Fruit fly (Drosophila melanogaster): ENCODE measurements around the gene CG33772.
"Not testable (repeated sequence)": the region's sequence is repeated elsewhere in the genome, so short reads cannot be mapped to it uniquely, and the experiment has no call there.

CG33772 gene

DNA sequence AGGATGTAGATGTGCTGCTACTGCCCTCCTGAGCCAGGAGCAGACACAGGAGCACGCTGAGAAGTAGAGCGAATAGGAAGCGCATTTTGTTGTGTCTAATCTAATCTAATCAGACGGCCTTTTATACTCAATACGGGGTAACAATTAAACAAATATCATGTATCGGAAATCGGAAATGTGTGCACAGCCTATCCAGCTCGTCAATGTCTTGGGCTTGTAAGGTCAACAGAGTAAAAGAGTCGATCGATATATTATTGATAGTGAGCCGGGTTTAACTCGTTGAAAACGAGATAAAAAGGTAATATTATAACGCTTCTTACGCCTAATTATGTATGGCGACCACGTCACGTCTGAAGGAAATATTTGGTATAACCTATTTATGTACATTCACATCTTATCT, 40.1 kb upstream of the CG33772 start, which contains the start of gene CG14454:
Gene CG14454, minus strand, starts transcription at position 101 of the 400 bp plus-strand sequence.
- TF ChIP-seq CG1621 (tag; optimal IDR thresholded peaks at IDR 0.05); Blimp-1 (GFP tag; optimal IDR thresholded peaks at IDR 0.05); acj6 (GFP tag; optimal IDR thresholded peaks at IDR 0.05): not testable (repeated sequence)

DNA sequence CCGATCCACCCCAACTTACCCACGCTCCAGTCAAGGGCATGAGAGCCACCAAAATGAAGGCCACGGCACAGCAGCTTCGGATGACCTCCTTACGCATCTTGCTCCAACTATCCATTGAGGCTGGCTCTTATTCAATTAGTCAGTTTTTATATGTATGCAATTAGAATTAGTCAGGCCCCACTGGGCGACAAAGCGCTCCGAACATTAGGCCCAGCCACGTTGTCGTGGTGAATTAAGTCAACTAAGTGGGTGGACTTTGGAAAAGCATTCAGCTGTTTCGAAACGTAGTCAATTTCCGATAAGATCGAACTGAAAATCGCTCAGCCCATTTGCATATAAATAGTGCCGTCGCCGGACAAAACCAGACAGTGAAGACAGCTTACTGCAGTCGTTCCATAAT, 34.7 kb upstream of the CG33772 start, which contains the start of the genes CG14455 and CG14456:
Gene CG14455, minus strand, starts transcription at position 101 of the 400 bp plus-strand sequence.
Gene CG14456, plus strand, starts transcription at position 236 of the 400 bp plus-strand sequence.
- no peak for TF ChIP-seq CG11294 (GFP tag; IDR thresholded peaks at IDR 0.05)
- no peak for TF ChIP-seq CG15336 (GFP tag; IDR thresholded peaks at IDR 0.05)
- TF ChIP-seq fkh (GFP tag; optimal IDR thresholded peaks at IDR 0.05): no peak
- no peak for TF ChIP-seq salr (GFP tag; optimal IDR thresholded peaks at IDR 0.05)

DNA sequence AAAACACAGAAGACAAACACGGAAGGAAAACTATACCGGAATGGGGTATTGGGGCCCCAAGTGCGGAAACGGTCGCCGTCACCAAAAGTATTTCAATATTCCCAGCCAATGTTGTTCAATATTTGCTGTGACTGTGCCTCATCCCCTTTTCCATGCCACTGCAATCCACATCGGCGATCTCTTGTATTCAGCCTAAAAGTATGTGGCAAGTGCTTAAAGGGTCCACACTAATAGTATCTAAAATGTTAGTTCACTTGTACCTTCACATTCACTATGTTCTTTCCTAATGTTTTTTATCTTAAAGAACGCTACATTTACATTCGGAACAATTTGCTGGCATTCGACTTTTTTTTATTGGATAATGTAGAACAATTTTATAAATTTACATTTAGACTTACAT, 28.6 kb upstream of the CG33772 start:
- TF ChIP-seq OdsH (GFP tag; optimal IDR thresholded peaks at IDR 0.05) (no peak), Eip93F (GFP tag; optimal IDR thresholded peaks at IDR 0.05) (no peak), CG3032 (tag; optimal IDR thresholded peaks at IDR 0.05) (peak; percentile 61)

- TF ChIP-seq Gug (GFP tag; IDR thresholded peaks at IDR 0.05) (no peak), fkh (GFP tag; optimal IDR thresholded peaks at IDR 0.05) (peak; percentile 55)
These were observed 19.5 kb upstream of the CG33772 start for dm6 chr3L:22671699-22672276.

dm6 chr3L:22670174-22670573, 17.8 kb upstream of the CG33772 start:
- TF ChIP-seq CG32006 (GFP tag; optimal IDR thresholded peaks at IDR 0.05) (no peak), Eip75B (GFP tag; optimal IDR thresholded peaks at IDR 0.05) (no peak), eg (GFP tag; IDR thresholded peaks at IDR 0.05) (no peak), Smox (GFP tag; optimal IDR thresholded peaks at IDR 0.05) (no peak), CG4318 (GFP tag; optimal IDR thresholded peaks at IDR 0.05) (no peak), CG8632 (GFP tag; optimal IDR thresholded peaks at IDR 0.05) (no peak), Eip78C (GFP tag) (no peak)

DNA sequence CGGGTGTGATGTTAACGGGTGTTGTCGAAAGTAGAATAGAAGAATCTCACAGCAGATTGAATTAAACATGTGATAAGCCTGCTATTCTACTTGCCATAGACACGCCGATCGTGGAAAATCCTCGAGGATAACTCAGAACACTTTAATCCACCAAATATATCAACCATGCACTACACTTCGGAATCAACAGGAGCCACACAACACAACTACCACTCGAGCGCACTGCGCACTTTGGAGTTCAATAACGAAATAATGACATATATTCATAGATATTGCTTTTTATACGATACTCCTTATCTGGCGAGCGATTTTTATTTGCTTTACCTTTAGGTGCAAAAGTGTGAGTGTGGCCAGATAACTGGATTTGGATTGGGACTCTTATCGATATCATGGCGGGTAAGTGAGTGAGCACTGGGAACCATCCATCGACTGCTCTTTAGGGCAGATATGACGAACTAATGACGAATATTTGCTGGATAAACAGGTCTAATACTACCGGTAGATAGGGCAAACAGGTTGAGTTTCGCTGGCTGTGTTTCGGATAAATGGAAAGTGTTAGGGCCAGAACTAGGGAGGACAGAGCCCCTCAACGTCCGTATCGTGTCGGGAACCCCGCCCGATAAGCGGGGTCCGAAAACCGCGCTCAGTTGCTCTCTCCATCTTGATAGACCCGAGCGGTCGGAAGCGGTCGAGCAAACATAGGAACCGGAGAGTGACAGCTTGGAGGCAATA, 17.1 kb upstream of the CG33772 start, which contains the start of gene Jhbp6:
Gene Jhbp6, plus strand, starts transcription at position 682 of the 732 bp plus-strand sequence.
- TF ChIP-seq svp (GFP tag) (peak; percentile 45), CG15336 (GFP tag; IDR thresholded peaks at IDR 0.05) (no peak), fkh (GFP tag; optimal IDR thresholded peaks at IDR 0.05) (peak; percentile 59)

DNA sequence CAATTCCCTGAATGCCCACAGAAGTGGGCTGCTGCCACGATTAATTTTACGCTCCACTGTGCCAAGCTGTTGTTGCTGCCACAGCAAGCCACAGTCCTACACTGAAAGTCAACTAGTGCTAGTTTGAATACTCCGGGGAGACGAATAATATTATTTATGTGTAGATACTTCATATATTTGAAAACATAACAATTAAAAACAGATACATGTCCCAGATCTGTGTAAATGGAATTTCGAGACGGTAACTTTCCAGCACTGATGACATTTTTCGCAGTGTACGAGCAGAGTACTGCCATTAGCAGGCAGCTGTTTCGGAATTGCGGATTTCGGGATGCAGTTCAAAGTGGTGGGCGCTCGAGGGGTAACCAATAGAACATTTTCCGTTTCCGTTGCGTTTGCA, 12.8 kb upstream of the CG33772 start:
- TF ChIP-seq CG6808 (GFP tag; optimal IDR thresholded peaks at IDR 0.05): no peak
- no peak for TF ChIP-seq cyc (GFP tag; optimal IDR thresholded peaks at IDR 0.05)
- TF ChIP-seq dac (GFP tag; optimal IDR thresholded peaks at IDR 0.05): no peak
- TF ChIP-seq CG8632 (GFP tag; optimal IDR thresholded peaks at IDR 0.05): no peak
- TF ChIP-seq CG6792 (GFP tag; optimal IDR thresholded peaks at IDR 0.05): peak; percentile 10
- no peak for TF ChIP-seq CG11762 (GFP tag; optimal IDR thresholded peaks at IDR 0.05; ENCODE audit: insufficient read depth)
- TF ChIP-seq net (GFP tag; optimal IDR thresholded peaks at IDR 0.05): no peak
- TF ChIP-seq Lpt (GFP tag; optimal IDR thresholded peaks at IDR 0.05): no peak
- no peak for TF ChIP-seq vri (GFP tag; optimal IDR thresholded peaks at IDR 0.05)
- peak; percentile 13 for TF ChIP-seq Hr4 (GFP tag; optimal IDR thresholded peaks at IDR 0.05)
- TF ChIP-seq Sox14 (GFP tag; optimal IDR thresholded peaks at IDR 0.05): peak; percentile 13
- TF ChIP-seq CG10631 (GFP tag; optimal IDR thresholded peaks at IDR 0.05): peak; percentile 21
- no peak for TF ChIP-seq CG15336 (GFP tag; IDR thresholded peaks at IDR 0.05)
- TF ChIP-seq Blimp-1 (GFP tag; optimal IDR thresholded peaks at IDR 0.05): no peak
- no peak for TF ChIP-seq Eip93F (GFP tag; optimal IDR thresholded peaks at IDR 0.05)
- peak; percentile 31 for TF ChIP-seq Smox (GFP tag; optimal IDR thresholded peaks at IDR 0.05)
- TF ChIP-seq eg (GFP tag; IDR thresholded peaks at IDR 0.05): no peak
- TF ChIP-seq CG34406 (GFP tag; optimal IDR thresholded peaks at IDR 0.05): no peak
- TF ChIP-seq Ets21C (GFP tag; optimal IDR thresholded peaks at IDR 0.05): no peak
- peak; percentile 36 for TF ChIP-seq topi (GFP tag; optimal IDR thresholded peaks at IDR 0.05)
- TF ChIP-seq CG16779 (tag; optimal IDR thresholded peaks at IDR 0.05): no peak
- no peak for TF ChIP-seq Gug (GFP tag; IDR thresholded peaks at IDR 0.05)
- no peak for TF ChIP-seq ss (GFP tag; optimal IDR thresholded peaks at IDR 0.05)
- no peak for TF ChIP-seq Eip75B (GFP tag; optimal IDR thresholded peaks at IDR 0.05)
- no peak for TF ChIP-seq CG8119 (GFP tag; IDR thresholded peaks at IDR 0.05)
- no peak for TF ChIP-seq CG7368 (GFP tag; optimal IDR thresholded peaks at IDR 0.05)
- TF ChIP-seq fkh (GFP tag; optimal IDR thresholded peaks at IDR 0.05): no peak

All from whole organism, prepupa.